Fruit fly (Drosophila melanogaster) whole organism, prepupa: ENCODE results near the gene PGS1.

ENCODE experiments used
- Blimp-1 ChIP-seq: fragments of 200-800 bp; sonication (Bioruptor generic); optimal IDR thresholded peaks from 3 replicates; lab custom pipeline; 2017; ENCODE audit warnings: missing biosample characterization, missing genetic modification characterization, mild to moderate bottlenecking, moderate library complexity, missing genetic modification reagents
- CG10669 ChIP-seq: fragments of 200-800 bp; sonication (Bioruptor generic); optimal IDR thresholded peaks from 3 replicates; lab custom pipeline; 2018; ENCODE audit warnings: missing biosample characterization, mild to moderate bottlenecking, missing genetic modification characterization, moderate library complexity
- CG11294 ChIP-seq: fragments of 200-800 bp; sonication (Bioruptor generic); IDR thresholded peaks from 2 replicates; pipeline ENCODE4 v1.3.6; 2022; ENCODE audit warnings: missing biosample characterization, missing genetic modification characterization
- CG11762 ChIP-seq: fragments of 200-800 bp; sonication (Bioruptor generic); optimal IDR thresholded peaks from 3 replicates; lab custom pipeline; 2016; ENCODE audit warnings: missing biosample characterization, missing genetic modification characterization; ENCODE audit not compliant: insufficient read depth
- CG11902 ChIP-seq: fragments of 200-800 bp; sonication (Bioruptor generic); optimal IDR thresholded peaks from 3 replicates; lab custom pipeline; 2016; ENCODE audit warnings: missing biosample characterization, missing genetic modification characterization
- CG15336 ChIP-seq: fragments of 200-800 bp; sonication (Bioruptor generic); IDR thresholded peaks from 2 replicates; pipeline ENCODE4 v1.3.6; 2022; ENCODE audit warnings: missing biosample characterization, missing genetic modification characterization
- CG1621 ChIP-seq: fragments of 200-800 bp; sonication (Bioruptor generic); optimal IDR thresholded peaks from 3 replicates; lab custom pipeline; 2018; ENCODE audit warnings: missing biosample characterization, mild to moderate bottlenecking, missing genetic modification characterization
- CG3032 ChIP-seq: fragments of 200-800 bp; optimal IDR thresholded peaks from 2 replicates; lab custom pipeline; 2019; ENCODE audit warnings: missing biosample characterization, mild to moderate bottlenecking, missing genetic modification characterization, moderate library complexity
- CG31627 ChIP-seq: fragments of 200-800 bp; sonication (Bioruptor generic); optimal IDR thresholded peaks from 3 replicates; lab custom pipeline; 2016; ENCODE audit warnings: missing biosample characterization, missing genetic modification characterization
- CG32006 ChIP-seq: fragments of 200-800 bp; sonication (Bioruptor generic); optimal IDR thresholded peaks from 3 replicates; lab custom pipeline; 2017; ENCODE audit warnings: missing biosample characterization, mild to moderate bottlenecking, missing genetic modification characterization
- CG34406 ChIP-seq: fragments of 200-800 bp; sonication (Bioruptor generic); optimal IDR thresholded peaks from 3 replicates; lab custom pipeline; 2016; ENCODE audit warnings: missing biosample characterization, missing genetic modification characterization
- CG4318 ChIP-seq: fragments of 200-800 bp; sonication (Bioruptor generic); optimal IDR thresholded peaks from 3 replicates; lab custom pipeline; 2017; ENCODE audit warnings: missing biosample characterization, mild to moderate bottlenecking, missing genetic modification characterization
- CG6163 ChIP-seq: fragments of 200-800 bp; sonication (Bioruptor generic); IDR thresholded peaks from 3 replicates; pipeline ENCODE4 v1.3.6; 2022; ENCODE audit warnings: missing biosample characterization, missing genetic modification characterization
- CG6276 ChIP-seq: fragments of 200-800 bp; sonication (Bioruptor generic); optimal IDR thresholded peaks from 2 replicates; lab custom pipeline; 2017; ENCODE audit warnings: missing biosample characterization, mild to moderate bottlenecking, missing genetic modification characterization
- CG6792 ChIP-seq: fragments of 200-800 bp; sonication (Bioruptor generic); optimal IDR thresholded peaks from 3 replicates; lab custom pipeline; 2016; ENCODE audit warnings: missing biosample characterization, missing genetic modification characterization
- CG6808 ChIP-seq: fragments of 200-800 bp; sonication (Bioruptor generic); optimal IDR thresholded peaks from 3 replicates; lab custom pipeline; 2017; ENCODE audit warnings: missing biosample characterization, missing genetic modification characterization, mild to moderate bottlenecking, moderate library complexity, missing genetic modification reagents
- CG7368 ChIP-seq: fragments of 200-800 bp; sonication (Bioruptor generic); optimal IDR thresholded peaks from 3 replicates; lab custom pipeline; 2016; ENCODE audit warnings: missing biosample characterization, missing genetic modification characterization
- CG8119 ChIP-seq: fragments of 200-800 bp; sonication (Bioruptor generic); IDR thresholded peaks from 3 replicates; pipeline ENCODE4 v1.3.6; 2022; ENCODE audit warnings: missing biosample characterization, missing genetic modification characterization
- CG8632 ChIP-seq: fragments of 200-800 bp; sonication (Bioruptor generic); optimal IDR thresholded peaks from 3 replicates; lab custom pipeline; 2016; ENCODE audit warnings: missing biosample characterization, missing genetic modification characterization
- CG9139 ChIP-seq: fragments of 200-800 bp; sonication (Bioruptor generic); optimal IDR thresholded peaks from 3 replicates; lab custom pipeline; 2017; ENCODE audit warnings: missing biosample characterization, mild to moderate bottlenecking, missing genetic modification characterization
- Eip75B ChIP-seq: fragments of 200-800 bp; sonication (Bioruptor generic); optimal IDR thresholded peaks from 3 replicates; lab custom pipeline; 2016; ENCODE audit warnings: missing biosample characterization, missing genetic modification characterization
- Eip78C ChIP-seq: fragments of 200-800 bp; sonication (Bioruptor generic); peaks from one replicate; lab custom pipeline; 2016; ENCODE audit warnings: missing biosample characterization, missing genetic modification characterization
- Eip93F ChIP-seq: fragments of 200-800 bp; sonication (Bioruptor generic); optimal IDR thresholded peaks from 2 replicates; lab custom pipeline; 2016; ENCODE audit warnings: missing biosample characterization, mild to moderate bottlenecking, missing genetic modification characterization
- Ets96B ChIP-seq: fragments of 200-800 bp; optimal IDR thresholded peaks from 2 replicates; lab custom pipeline; 2019; ENCODE audit warnings: missing biosample characterization, mild to moderate bottlenecking, missing genetic modification characterization, moderate library complexity
- Gug ChIP-seq: fragments of 200-800 bp; sonication (Bioruptor generic); IDR thresholded peaks from 2 replicates; pipeline ENCODE4 v1.3.6; 2022; ENCODE audit warnings: missing biosample characterization, missing genetic modification characterization
- Hr38 ChIP-seq: sonication (Bioruptor generic); optimal IDR thresholded peaks from 2 replicates; lab custom pipeline; 2016; ENCODE audit warnings: missing biosample characterization, missing genetic modification characterization
- Hr39 ChIP-seq: fragments of 200-800 bp; sonication (Bioruptor generic); optimal IDR thresholded peaks from 2 replicates; lab custom pipeline; 2016; ENCODE audit warnings: missing biosample characterization, missing genetic modification characterization
- Hr4 ChIP-seq: fragments of 200-800 bp; sonication (Bioruptor generic); optimal IDR thresholded peaks from 3 replicates; lab custom pipeline; 2016; ENCODE audit warnings: missing biosample characterization, missing genetic modification characterization
- Lpt ChIP-seq: fragments of 200-800 bp; sonication (Bioruptor generic); optimal IDR thresholded peaks from 3 replicates; lab custom pipeline; 2016; ENCODE audit warnings: missing biosample characterization, missing genetic modification characterization
- Met ChIP-seq: fragments of 200-800 bp; sonication (Bioruptor generic); optimal IDR thresholded peaks from 3 replicates; lab custom pipeline; 2016; ENCODE audit warnings: missing biosample characterization, missing genetic modification characterization
- OdsH ChIP-seq: fragments of 200-800 bp; sonication (Bioruptor generic); optimal IDR thresholded peaks from 3 replicates; lab custom pipeline; 2016; ENCODE audit warnings: missing biosample characterization, missing genetic modification characterization
- Smox ChIP-seq: fragments of 200-800 bp; sonication (Bioruptor generic); optimal IDR thresholded peaks from 3 replicates; lab custom pipeline; 2016; ENCODE audit warnings: missing biosample characterization, missing genetic modification characterization
- Sox102F ChIP-seq: fragments of 200-800 bp; sonication (Bioruptor generic); optimal IDR thresholded peaks from 2 replicates; lab custom pipeline; 2016; ENCODE audit warnings: missing biosample characterization, mild to moderate bottlenecking, missing genetic modification characterization
- Sox14 ChIP-seq: fragments of 200-800 bp; sonication (Bioruptor generic); optimal IDR thresholded peaks from 3 replicates; lab custom pipeline; 2016; ENCODE audit warnings: missing biosample characterization, missing genetic modification characterization
- Sox15 ChIP-seq: fragments of 200-800 bp; sonication (Bioruptor generic); optimal IDR thresholded peaks from 3 replicates; lab custom pipeline; 2016; ENCODE audit warnings: missing biosample characterization, missing genetic modification characterization
- acj6 ChIP-seq: fragments of 200-800 bp; sonication (Bioruptor generic); optimal IDR thresholded peaks from 3 replicates; lab custom pipeline; 2016; ENCODE audit warnings: missing biosample characterization, missing genetic modification characterization
- cyc ChIP-seq: fragments of 200-800 bp; sonication (Bioruptor generic); optimal IDR thresholded peaks from 3 replicates; lab custom pipeline; 2016; ENCODE audit warnings: missing biosample characterization, missing genetic modification characterization
- dac ChIP-seq: fragments of 200-800 bp; sonication (Bioruptor generic); optimal IDR thresholded peaks from 2 replicates; lab custom pipeline; 2017; ENCODE audit warnings: missing biosample characterization, mild to moderate bottlenecking, missing genetic modification characterization
- dsx ChIP-seq: fragments of 200-800 bp; optimal IDR thresholded peaks from 3 replicates; lab custom pipeline; 2019; ENCODE audit warnings: missing biosample characterization, mild to moderate bottlenecking, missing genetic modification characterization, moderate library complexity; ENCODE audit not compliant: poor library complexity, severe bottlenecking
- eg ChIP-seq: fragments of 200-800 bp; sonication (Bioruptor generic); IDR thresholded peaks from 3 replicates; pipeline ENCODE4 v1.3.6; 2022; ENCODE audit warnings: missing biosample characterization, missing genetic modification characterization
- esn ChIP-seq: fragments of 200-800 bp; sonication (Bioruptor generic); optimal IDR thresholded peaks from 2 replicates; lab custom pipeline; 2016; ENCODE audit warnings: missing biosample characterization, mild to moderate bottlenecking, missing genetic modification characterization, moderate library complexity
- fd85E ChIP-seq: fragments of 200-800 bp; sonication (Bioruptor generic); optimal IDR thresholded peaks from 3 replicates; lab custom pipeline; 2016; ENCODE audit warnings: missing biosample characterization, missing genetic modification characterization
- fkh ChIP-seq: fragments of 200-800 bp; sonication (Bioruptor generic); optimal IDR thresholded peaks from 3 replicates; lab custom pipeline; 2017; ENCODE audit warnings: missing biosample characterization, mild to moderate bottlenecking, missing genetic modification characterization, moderate library complexity
- lz ChIP-seq: fragments of 200-800 bp; sonication (Bioruptor generic); optimal IDR thresholded peaks from 3 replicates; lab custom pipeline; 2016; ENCODE audit warnings: missing biosample characterization, missing genetic modification characterization
- net ChIP-seq: fragments of 200-800 bp; sonication (Bioruptor generic); optimal IDR thresholded peaks from 3 replicates; lab custom pipeline; 2016; ENCODE audit warnings: missing biosample characterization, missing genetic modification characterization
- salr ChIP-seq, 2 experiments: fragments of 200-800 bp; sonication (Bioruptor generic); optimal IDR thresholded peaks; 3 replicates each; lab custom pipeline; 2016 to 2018; ENCODE audit warnings: missing biosample characterization in 2 of 2, missing genetic modification characterization in 2 of 2, mild to moderate bottlenecking in 1 of 2
- spab ChIP-seq: fragments of 200-800 bp; sonication (Bioruptor generic); optimal IDR thresholded peaks from 2 replicates; lab custom pipeline; 2017; ENCODE audit warnings: missing biosample characterization, mild to moderate bottlenecking, missing genetic modification characterization, missing genetic modification reagents
- ss ChIP-seq, 2 experiments: fragments of 200-800 bp; sonication (Bioruptor generic); optimal IDR thresholded peaks; 2 replicates in 1 of 2; 3 replicates in 1 of 2; lab custom pipeline; 2017 to 2018; ENCODE audit warnings: mild to moderate bottlenecking in 2 of 2, missing biosample characterization in 2 of 2, missing genetic modification characterization in 2 of 2, moderate library complexity in 1 of 2
- svp ChIP-seq: fragments of 200-800 bp; sonication (Bioruptor generic); peaks from one replicate; lab custom pipeline; 2016; ENCODE audit warnings: missing biosample characterization, missing genetic modification characterization
- topi ChIP-seq: fragments of 200-800 bp; sonication (Bioruptor generic); optimal IDR thresholded peaks from 3 replicates; lab custom pipeline; 2016; ENCODE audit warnings: missing biosample characterization, missing genetic modification characterization
- vri ChIP-seq: fragments of 200-800 bp; sonication (Bioruptor generic); optimal IDR thresholded peaks from 3 replicates; lab custom pipeline; 2016; ENCODE audit warnings: missing biosample characterization, mild to moderate bottlenecking, missing genetic modification characterization

The PGS1 gene

dm6 chr3R:18719767-18720341 is 26.0 kb downstream of the PGS1 start:
- TF ChIP-seq CG11902 (GFP tag; lab: Kevin White, UChicago) = peak; percentile 39
- TF ChIP-seq CG7368 (GFP tag; lab: Kevin White, UChicago) = peak; percentile 19
- peak; percentile 62 for TF ChIP-seq cyc (GFP tag; lab: Kevin White, UChicago)
- peak; percentile 88 for TF ChIP-seq svp (GFP tag; lab: Kevin White, UChicago)
- TF ChIP-seq Hr39 = peak; percentile 58
- peak; percentile 45 to 74 for TF ChIP-seq ss (GFP tag; optimal IDR thresholded peaks at IDR 0.05; lab: Kevin White, UChicago)
- peak; percentile 56 for TF ChIP-seq acj6
- peak; percentile 6 to 37 for TF ChIP-seq salr (GFP tag; optimal IDR thresholded peaks at IDR 0.05; lab: Kevin White, UChicago)
- no peak for TF ChIP-seq Lpt
- no peak; the same call in 1 of the 2 replicates for TF ChIP-seq CG11294
- TF ChIP-seq CG3032 (tag; lab: Kevin White, UChicago) = peak; percentile 74
- peak; percentile 69; the same call in 1 of the 3 replicates for TF ChIP-seq CG6163 (GFP tag; lab: Robert Waterston, UW)
- TF ChIP-seq topi (GFP tag; lab: Kevin White, UChicago) = peak; percentile 69
- peak; percentile 49 for TF ChIP-seq CG32006 (GFP tag; lab: Kevin White, UChicago)
- TF ChIP-seq Eip93F (GFP tag; lab: Kevin White, UChicago) = no peak
- peak; percentile 70 for TF ChIP-seq spab (GFP tag; lab: Kevin White, UChicago)
- peak; percentile 30 for TF ChIP-seq CG9139 (GFP tag; lab: Kevin White, UChicago)
- TF ChIP-seq CG8632 (GFP tag; lab: Kevin White, UChicago) = peak; percentile 52
- peak; percentile 55 for TF ChIP-seq CG1621 (tag; lab: Kevin White, UChicago)
- TF ChIP-seq Eip75B (GFP tag; lab: Kevin White, UChicago) = peak; percentile 74
- peak; percentile 52 for TF ChIP-seq CG34406 (GFP tag; lab: Kevin White, UChicago)
- peak; percentile 28 for TF ChIP-seq CG11762 (GFP tag; lab: Kevin White, UChicago)
- TF ChIP-seq Hr38 (GFP tag; lab: Kevin White, UChicago) = no peak
- peak; percentile 12 for TF ChIP-seq CG4318 (GFP tag; lab: Kevin White, UChicago)
- peak; percentile 68 for TF ChIP-seq Sox102F (GFP tag; lab: Kevin White, UChicago)
- TF ChIP-seq vri = peak; percentile 63
- TF ChIP-seq lz (GFP tag; lab: Kevin White, UChicago) = peak; percentile 65
- TF ChIP-seq Ets96B = peak; percentile 74
- peak; percentile 67 for TF ChIP-seq Sox14
- no peak for TF ChIP-seq eg (GFP tag; lab: Robert Waterston, UW)
- peak; percentile 29 for TF ChIP-seq Hr4
- TF ChIP-seq CG6792 (GFP tag; lab: Kevin White, UChicago) = peak; percentile 68
- 0 out of 2 replicates have a peak, but pooled peaks have one; percentile 11 for TF ChIP-seq Gug
- TF ChIP-seq Met (GFP tag; lab: Kevin White, UChicago) = peak; percentile 76
- no peak for TF ChIP-seq dac
- TF ChIP-seq CG15336 (GFP tag; lab: Robert Waterston, UW) = no peak
- TF ChIP-seq CG31627 (GFP tag; lab: Kevin White, UChicago) = peak; percentile 55
- peak; percentile 13 for TF ChIP-seq CG6276 (GFP tag; lab: Kevin White, UChicago)
- TF ChIP-seq fd85E (GFP tag; lab: Kevin White, UChicago) = no peak
- TF ChIP-seq dsx (GFP tag; lab: Kevin White, UChicago) = peak; percentile 70
- TF ChIP-seq CG10669 (GFP tag; lab: Kevin White, UChicago) = peak; percentile 69
- peak; percentile 37 for TF ChIP-seq net (GFP tag; lab: Kevin White, UChicago)
- TF ChIP-seq Sox15 (GFP tag; lab: Kevin White, UChicago) = peak; percentile 19
- TF ChIP-seq OdsH (GFP tag; lab: Kevin White, UChicago) = peak; percentile 57
- TF ChIP-seq Eip78C = peak; percentile 91
- TF ChIP-seq esn (GFP tag; lab: Kevin White, UChicago) = no peak
- peak; percentile 69 for TF ChIP-seq Smox
- TF ChIP-seq fkh (GFP tag; lab: Kevin White, UChicago) = peak; percentile 6
- TF ChIP-seq CG6808 = peak; percentile 55
- TF ChIP-seq CG8119 (GFP tag; lab: Robert Waterston, UW) = no peak
- peak; percentile 19 for TF ChIP-seq Blimp-1 (GFP tag; lab: Kevin White, UChicago)
